Fruit fly (Drosophila melanogaster) whole organism: ENCODE results near the gene CG11504.

ENCODE experiments used
- CG8478 ChIP-seq: fragments of >200 bp; optimal IDR thresholded peaks from 2 replicates; lab custom pipeline; 2018; ENCODE audit warnings: inconsistent platforms
- psq ChIP-seq: fragments of >200 bp; optimal IDR thresholded peaks from 2 replicates; lab custom pipeline; 2017
- usp ChIP-seq: fragments of >200 bp; optimal IDR thresholded peaks from 2 replicates; lab custom pipeline; 2017; ENCODE audit warnings: missing biosample characterization, missing genetic modification characterization, mixed read lengths

DNA sequence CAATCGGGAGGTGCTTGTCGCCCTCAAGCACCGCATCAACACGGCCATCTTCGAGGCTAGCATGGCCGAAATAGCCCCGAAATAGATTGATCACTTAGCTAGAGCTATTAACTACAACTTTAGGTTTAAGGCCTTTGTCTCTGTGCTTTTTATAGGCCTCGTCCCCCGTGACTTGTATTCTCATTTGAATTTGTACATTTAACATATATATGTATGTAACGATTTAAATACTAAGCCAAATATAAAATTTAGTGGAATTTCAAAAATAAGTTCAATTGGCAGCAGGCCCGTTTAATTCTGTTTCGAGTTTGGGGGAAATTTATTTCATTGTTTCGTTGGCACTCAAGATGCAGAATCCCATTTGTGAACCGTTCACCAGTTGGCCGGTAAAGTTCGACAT is 1.8 kb downstream of the CG11504 start, which contains the start of gene CG34298:
- TF ChIP-seq CG8478 (lab: Kevin White, UChicago) (no peak), usp (GFP tag; lab: Kevin White, UChicago) (no peak), psq (no peak)
